Worm (Caenorhabditis elegans): ENCODE results near the gene frpr-13.

frpr-13 gene

DNA sequence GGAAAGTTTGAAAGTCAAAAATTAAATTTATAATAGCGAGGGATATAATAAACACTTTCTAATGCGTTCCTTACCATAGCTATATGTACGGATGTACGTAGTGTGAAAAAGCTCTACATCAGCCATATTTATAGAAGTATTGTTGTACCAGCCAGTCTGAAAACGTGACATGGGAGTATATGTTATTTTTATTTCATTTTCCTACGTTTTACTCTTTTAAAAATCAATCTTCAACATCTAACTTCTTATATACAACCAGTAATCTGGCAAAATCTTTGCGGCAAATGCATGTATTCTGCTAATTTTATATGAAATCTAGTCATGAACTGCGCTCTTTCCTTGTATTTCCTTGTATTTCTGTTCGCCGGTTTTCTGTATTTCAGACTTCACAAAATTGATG lies 33.5 kb downstream of the frpr-13 start, which contains the start of gene H14N18.2:
H14N18.2 (plus strand) TSS at position 301 of the 400 bp plus-strand sequence.
- TF ChIP-seq fkh-6 (tag; optimal IDR thresholded peaks at IDR 0.05) = no peak
- TF ChIP-seq Y22D7AL.16 (tag; optimal IDR thresholded peaks at IDR 0.05) = no peak
- TF ChIP-seq ets-4 (tag; optimal IDR thresholded peaks at IDR 0.05) = no peak
- no peak for TF ChIP-seq unc-86 (tag; optimal IDR thresholded peaks at IDR 0.05)
- no peak for TF ChIP-seq nhr-11 (tag; optimal IDR thresholded peaks at IDR 0.05)
- no peak for TF ChIP-seq nhr-232 (tag; optimal IDR thresholded peaks at IDR 0.05)
- no peak for TF ChIP-seq syd-9 (tag; optimal IDR thresholded peaks at IDR 0.05)
- no peak for TF ChIP-seq pha-2 (tag; optimal IDR thresholded peaks at IDR 0.05)
- TF ChIP-seq zip-5 (tag; optimal IDR thresholded peaks at IDR 0.05) = no peak
- TF ChIP-seq C38D4.7 (GFP tag; optimal IDR thresholded peaks at IDR 0.05) = no peak
- no peak for TF ChIP-seq ama-1 (optimal IDR thresholded peaks at IDR 0.05)
- no peak for TF ChIP-seq elt-2 (tag; optimal IDR thresholded peaks at IDR 0.05)
- TF ChIP-seq tbx-2 (tag; optimal IDR thresholded peaks at IDR 0.05) = no peak
- TF ChIP-seq hlh-30 (tag; optimal IDR thresholded peaks at IDR 0.05; ENCODE audit: insufficient read depth) = no peak
- no peak for TF ChIP-seq pag-3 (tag; optimal IDR thresholded peaks at IDR 0.05; ENCODE audit: borderline replicate concordance)
- TF ChIP-seq elt-4 (tag; optimal IDR thresholded peaks at IDR 0.05) = no peak

DNA sequence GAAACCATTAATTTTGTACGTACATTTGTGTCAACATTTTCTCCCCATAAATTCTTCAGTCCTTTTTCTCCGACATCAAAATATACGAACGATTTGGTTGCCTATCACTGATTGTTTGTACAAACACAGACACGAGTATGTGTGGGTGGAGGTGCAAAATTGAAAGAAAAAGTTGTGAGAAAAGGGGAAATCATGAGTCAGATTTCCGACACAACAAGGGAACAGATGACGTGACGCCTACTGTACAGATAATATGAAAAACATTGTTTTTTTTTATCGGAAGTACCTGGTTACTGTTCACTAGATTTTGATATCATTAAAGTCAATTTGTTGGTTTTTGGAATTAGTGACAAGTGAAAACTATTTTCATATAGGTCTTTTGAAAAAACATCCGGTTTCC lies 35.4 kb downstream of the frpr-13 start:
- TF ChIP-seq ceh-19 (GFP tag; optimal IDR thresholded peaks at IDR 0.05) = no peak
- no peak for TF ChIP-seq lim-6 (tag; optimal IDR thresholded peaks at IDR 0.05)
- no peak for TF ChIP-seq sox-4 (tag; optimal IDR thresholded peaks at IDR 0.05)
- no peak for TF ChIP-seq tbx-2 (tag; optimal IDR thresholded peaks at IDR 0.05)
- TF ChIP-seq zip-5 (tag; optimal IDR thresholded peaks at IDR 0.05) = no peak
- TF ChIP-seq madf-2 (tag; optimal IDR thresholded peaks at IDR 0.05) = no peak
- no peak for TF ChIP-seq nhr-232 (tag; optimal IDR thresholded peaks at IDR 0.05)
- no peak for TF ChIP-seq unc-55 (GFP tag; optimal IDR thresholded peaks at IDR 0.05)
- no peak for TF ChIP-seq pha-2 (tag; optimal IDR thresholded peaks at IDR 0.05)
- TF ChIP-seq pha-4 (tag; optimal IDR thresholded peaks at IDR 0.05) = no peak
- no peak for TF ChIP-seq unc-42 (tag; optimal IDR thresholded peaks at IDR 0.05)
- no peak for TF ChIP-seq ztf-16 (tag; optimal IDR thresholded peaks at IDR 0.05)
- no peak for TF ChIP-seq hlh-13 (GFP tag; optimal IDR thresholded peaks at IDR 0.05)

ce11 chrV:8935104-8935503 lies 36.2 kb downstream of the frpr-13 start:
- TF ChIP-seq pag-3 (tag; optimal IDR thresholded peaks at IDR 0.05; ENCODE audit: borderline replicate concordance) = no peak
- no peak for TF ChIP-seq tbx-7 (tag; optimal IDR thresholded peaks at IDR 0.05)
- TF ChIP-seq Y22D7AL.16 (tag; optimal IDR thresholded peaks at IDR 0.05) = no peak
- TF ChIP-seq ceh-34 (tag; optimal IDR thresholded peaks at IDR 0.05) = no peak
- no peak for TF ChIP-seq lin-11 (tag; optimal IDR thresholded peaks at IDR 0.05)
- no peak for TF ChIP-seq ceh-22 (tag; optimal IDR thresholded peaks at IDR 0.05)
- TF ChIP-seq sdc-2 (tag; optimal IDR thresholded peaks at IDR 0.05) = no peak
- no peak for TF ChIP-seq nhr-232 (tag; optimal IDR thresholded peaks at IDR 0.05)
- no peak for TF ChIP-seq ceh-6 (GFP tag; optimal IDR thresholded peaks at IDR 0.05)
- no peak for TF ChIP-seq ceh-24 (tag; optimal IDR thresholded peaks at IDR 0.05)
- TF ChIP-seq hlh-15 (tag; optimal IDR thresholded peaks at IDR 0.05) = no peak
- TF ChIP-seq pros-1 (tag; optimal IDR thresholded peaks at IDR 0.05) = no peak
- TF ChIP-seq dve-1 (tag; optimal IDR thresholded peaks at IDR 0.05) = no peak
- no peak for TF ChIP-seq mec-3 (tag; optimal IDR thresholded peaks at IDR 0.05; ENCODE audit: borderline replicate concordance)
- TF ChIP-seq C38D4.7 (GFP tag; optimal IDR thresholded peaks at IDR 0.05) = no peak
- no peak for TF ChIP-seq C08G9.2 (tag; optimal IDR thresholded peaks at IDR 0.05)
- no peak for TF ChIP-seq eyg-1 (tag; optimal IDR thresholded peaks at IDR 0.05)

DNA sequence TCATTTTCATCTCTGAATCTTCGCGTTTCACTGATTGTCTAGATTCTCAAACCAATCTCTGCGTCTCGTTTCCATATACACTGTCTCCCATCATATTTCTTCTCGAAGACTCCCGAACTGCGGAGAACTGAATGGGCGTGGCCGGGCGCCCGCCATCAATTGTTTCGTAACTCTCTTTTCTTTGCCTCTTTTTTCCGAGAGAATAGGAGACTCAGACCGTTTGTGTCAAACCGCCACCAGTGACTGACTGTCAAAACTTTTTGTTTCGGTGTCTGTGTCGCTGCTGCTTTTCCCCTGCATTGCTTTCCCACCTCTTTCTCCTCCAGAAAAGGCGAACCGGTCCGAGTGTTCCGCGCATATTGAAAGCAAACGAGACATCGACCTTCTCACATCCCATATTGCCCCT lies 37.3 kb downstream of the frpr-13 start, which contains the start of gene unc-23:
unc-23 (plus strand) TSS at position 176 of the 406 bp plus-strand sequence.
- TF ChIP-seq ref-2 (tag; optimal IDR thresholded peaks at IDR 0.05) (peak; percentile 54), ceh-2 (tag; optimal IDR thresholded peaks at IDR 0.05) (no peak), elt-4 (tag; optimal IDR thresholded peaks at IDR 0.05) (no peak), ceh-14 (tag; optimal IDR thresholded peaks at IDR 0.05) (no peak), pha-4 (tag; optimal IDR thresholded peaks at IDR 0.05) (no peak), ahr-1 (tag; optimal IDR thresholded peaks at IDR 0.05) (no peak), T23F11.4 (GFP tag; optimal IDR thresholded peaks at IDR 0.05) (no peak), sox-4 (tag; optimal IDR thresholded peaks at IDR 0.05) (no peak), dmd-4 (tag; optimal IDR thresholded peaks at IDR 0.05; ENCODE audit: borderline replicate concordance) (no peak), ceh-45 (GFP tag; IDR thresholded peaks at IDR 0.05) (no peak), unc-86 (tag; optimal IDR thresholded peaks at IDR 0.05) (no peak), fkh-10 (GFP tag; optimal IDR thresholded peaks at IDR 0.05) (no peak), ceh-19 (GFP tag; optimal IDR thresholded peaks at IDR 0.05) (no peak), C38D4.7 (GFP tag; optimal IDR thresholded peaks at IDR 0.05) (no peak), rnt-1 (tag; optimal IDR thresholded peaks at IDR 0.05) (peak; percentile 80), che-1 (tag; optimal IDR thresholded peaks at IDR 0.05) (no peak), npax-4 (tag; optimal IDR thresholded peaks at IDR 0.05) (no peak)
